Worm (Caenorhabditis elegans): ENCODE measurements around the gene srj-22.

DNA sequence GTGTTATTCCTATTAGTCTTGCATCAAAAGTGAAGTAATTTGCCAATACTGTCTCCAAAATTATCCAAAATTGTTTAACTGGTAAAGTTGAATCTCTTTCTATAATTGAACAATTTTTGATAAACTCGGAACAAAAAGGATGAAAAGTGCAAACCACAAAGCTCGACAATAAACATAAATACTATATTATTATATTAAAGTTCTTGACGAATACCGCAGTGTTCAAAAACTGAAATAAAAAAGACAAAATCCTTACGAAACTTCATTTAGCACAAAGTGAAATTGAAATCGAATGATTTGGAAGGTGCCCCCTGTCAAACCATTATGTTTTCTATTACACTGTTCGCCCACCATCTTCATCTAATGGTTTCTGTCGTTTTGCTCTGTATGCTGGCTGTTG, 2.2 kb downstream of the srj-22 start, which contains the start of gene ZC302.3:
- TF ChIP-seq elt-2 (tag; optimal IDR thresholded peaks at IDR 0.05) (no peak), ceh-82 (tag; optimal IDR thresholded peaks at IDR 0.05) (no peak), nhr-12 (tag; optimal IDR thresholded peaks at IDR 0.05) (no peak), lin-15B (tag; optimal IDR thresholded peaks at IDR 0.05) (no peak), pqm-1 (tag; optimal IDR thresholded peaks at IDR 0.05) (no peak), nhr-25 (tag; optimal IDR thresholded peaks at IDR 0.05) (no peak), unc-39 (tag; optimal IDR thresholded peaks at IDR 0.05) (no peak)

All from whole organism, L3 larva.